Worm (Caenorhabditis elegans) whole organism, L1 larva: ENCODE measurements around the gene tra-1.

ENCODE experiments used
- F16B12.6 ChIP-seq: fragments of 150-350 bp; optimal IDR thresholded peaks from 2 replicates; lab custom pipeline; 2014; ENCODE audit warnings: missing biosample characterization, missing genetic modification characterization
- aha-1 ChIP-seq: fragments of 150-350 bp; optimal IDR thresholded peaks from 2 replicates; lab custom pipeline; 2014; ENCODE audit warnings: missing biosample characterization, missing genetic modification characterization
- ama-1 ChIP-seq: fragments of 150-350 bp; optimal IDR thresholded peaks from 2 replicates; lab custom pipeline; 2014
- ceh-63 ChIP-seq: fragments of 200-800 bp; sonication (Bioruptor generic); optimal IDR thresholded peaks from 2 replicates; lab custom pipeline; 2018; ENCODE audit warnings: mild to moderate bottlenecking, missing genetic modification characterization, missing compliant biosample characterization
- ceh-82 ChIP-seq, 3 experiments: fragments of 150-350 bp in 1 of 3; sonication (generic microtip) in 2 of 3; optimal IDR thresholded peaks; 2 replicates each; lab custom pipeline; 2014 to 2017; ENCODE audit warnings: missing biosample characterization in 3 of 3, missing genetic modification characterization in 3 of 3
- ceh-90 ChIP-seq: sonication (generic microtip); optimal IDR thresholded peaks from 2 replicates; lab custom pipeline; 2016; ENCODE audit warnings: missing genetic modification characterization, missing compliant biosample characterization
- dsc-1 ChIP-seq: sonication (generic microtip); optimal IDR thresholded peaks from 2 replicates; lab custom pipeline; 2016; ENCODE audit warnings: mild to moderate bottlenecking, missing genetic modification characterization, missing compliant biosample characterization
- efl-1 ChIP-seq, 4 experiments: fragments of 150-350 bp; optimal IDR thresholded peaks in 3 of 4; peaks in 1 of 4; 1 replicate in 1 of 4; 2 replicates in 3 of 4; lab custom pipeline; 2014; ENCODE audit warnings: missing biosample characterization in 2 of 4, missing genetic modification characterization in 2 of 4, missing genetic modification reagents in 2 of 4
- egl-13 ChIP-seq: sonication (generic microtip); optimal IDR thresholded peaks from 2 replicates; lab custom pipeline; 2016; ENCODE audit warnings: missing genotype, missing genetic modification reagents, missing genetic modification characterization, missing compliant biosample characterization
- egl-27 ChIP-seq, 2 experiments: fragments of 150-350 bp in 1 of 2; sonication (generic microtip); optimal IDR thresholded peaks; 3 replicates each; lab custom pipeline; 2017 to 2018; ENCODE audit warnings: missing biosample characterization in 2 of 2, missing genetic modification characterization in 2 of 2, missing genetic modification reagents in 2 of 2
- elt-2 ChIP-seq: sonication (generic microtip); optimal IDR thresholded peaks from 2 replicates; lab custom pipeline; 2016; ENCODE audit warnings: missing genetic modification characterization, mild to moderate bottlenecking, inconsistent platforms, missing compliant biosample characterization, missing genetic modification reagents
- ets-5 ChIP-seq: fragments of 200-800 bp; sonication (Bioruptor generic); IDR thresholded peaks from 2 replicates; pipeline ENCODE4 v1.3.6; 2022; ENCODE audit warnings: missing genetic modification characterization, missing compliant biosample characterization
- fkh-10 ChIP-seq: sonication (generic microtip); optimal IDR thresholded peaks from 2 replicates; lab custom pipeline; 2017; ENCODE audit warnings: missing biosample characterization, missing genetic modification reagents, missing genetic modification characterization
- fkh-8 ChIP-seq: sonication (generic microtip); optimal IDR thresholded peaks from 2 replicates; lab custom pipeline; 2016; ENCODE audit warnings: mild to moderate bottlenecking, missing genetic modification characterization, missing compliant biosample characterization
- hlh-4 ChIP-seq: sonication (generic microtip); optimal IDR thresholded peaks from 2 replicates; lab custom pipeline; 2016; ENCODE audit warnings: mild to moderate bottlenecking, missing genetic modification characterization, missing compliant biosample characterization
- hpl-2 ChIP-seq: fragments of 150-350 bp; optimal IDR thresholded peaks from 2 replicates; lab custom pipeline; 2014; ENCODE audit warnings: missing biosample characterization, missing genetic modification reagents, missing genetic modification characterization
- isw-1 ChIP-seq: fragments of 200-800 bp; sonication (Bioruptor generic); IDR thresholded peaks from 2 replicates; pipeline ENCODE4 v1.3.6; 2022; ENCODE audit warnings: missing genetic modification characterization, missing compliant biosample characterization
- jun-1 ChIP-seq: fragments of 150-350 bp; optimal IDR thresholded peaks from 2 replicates; lab custom pipeline; 2014; ENCODE audit warnings: missing biosample characterization, missing genetic modification reagents, missing genetic modification characterization
- lin-14 ChIP-seq: fragments of 200-800 bp; sonication (Bioruptor generic); optimal IDR thresholded peaks from 2 replicates; lab custom pipeline; 2018; ENCODE audit warnings: mild to moderate bottlenecking, missing genetic modification characterization, moderate library complexity, missing compliant biosample characterization
- lin-35 ChIP-seq, 2 experiments: fragments of 150-350 bp; optimal IDR thresholded peaks; 2 replicates each; lab custom pipeline; 2014; ENCODE audit warnings: missing biosample characterization in 2 of 2, missing genetic modification characterization in 2 of 2, missing genetic modification reagents in 2 of 2
- lin-39 ChIP-seq: fragments of 150-350 bp; optimal IDR thresholded peaks from 2 replicates; lab custom pipeline; 2014; ENCODE audit warnings: missing biosample characterization, missing genetic modification reagents, missing genetic modification characterization
- lsy-2 ChIP-seq, 2 experiments: fragments of 150-350 bp; optimal IDR thresholded peaks; 2 replicates each; lab custom pipeline; 2014; ENCODE audit warnings: missing biosample characterization in 2 of 2, missing genetic modification characterization in 2 of 2
- mdl-1 ChIP-seq, 2 experiments: fragments of 150-350 bp; optimal IDR thresholded peaks; 2 replicates each; lab custom pipeline; 2014 to 2017; ENCODE audit warnings: missing biosample characterization in 2 of 2, missing genetic modification characterization in 2 of 2, inconsistent platforms in 1 of 2
- mep-1 ChIP-seq: fragments of 150-350 bp; optimal IDR thresholded peaks from 2 replicates; lab custom pipeline; 2014; ENCODE audit warnings: missing biosample characterization, missing genetic modification characterization
- nhr-19 ChIP-seq: fragments of 200-800 bp; sonication (Bioruptor generic); conservative IDR thresholded peaks from 2 replicates; pipeline ENCODE4 v1.3.6; 2022; ENCODE audit warnings: missing genetic modification characterization, missing compliant biosample characterization
- nhr-20 ChIP-seq: sonication (generic microtip); optimal IDR thresholded peaks from 2 replicates; lab custom pipeline; 2016; ENCODE audit warnings: mild to moderate bottlenecking, missing genetic modification characterization, missing compliant biosample characterization
- nhr-237 ChIP-seq: fragments of 150-350 bp; optimal IDR thresholded peaks from 2 replicates; lab custom pipeline; 2014; ENCODE audit warnings: missing biosample characterization, missing genetic modification characterization
- nhr-47 ChIP-seq: sonication (generic microtip); optimal IDR thresholded peaks from 2 replicates; lab custom pipeline; 2016; ENCODE audit warnings: mild to moderate bottlenecking, missing genetic modification characterization, moderate library complexity, missing compliant biosample characterization
- nhr-71 ChIP-seq: sonication (generic microtip); optimal IDR thresholded peaks from 2 replicates; lab custom pipeline; 2016; ENCODE audit warnings: mild to moderate bottlenecking, missing genetic modification characterization, moderate library complexity, missing compliant biosample characterization
- nhr-77 ChIP-seq: fragments of 150-350 bp; optimal IDR thresholded peaks from 2 replicates; lab custom pipeline; 2014; ENCODE audit warnings: missing biosample characterization, missing genetic modification characterization
- nhr-90 ChIP-seq: sonication (generic microtip); optimal IDR thresholded peaks from 2 replicates; lab custom pipeline; 2016; ENCODE audit warnings: mild to moderate bottlenecking, missing genetic modification characterization, missing compliant biosample characterization; ENCODE audit not compliant: poor library complexity
- pag-3 ChIP-seq: sonication (generic microtip); optimal IDR thresholded peaks from 2 replicates; lab custom pipeline; 2017; ENCODE audit warnings: missing genetic modification characterization, mild to moderate bottlenecking, missing compliant biosample characterization, antibody characterized with exemption, borderline replicate concordance; ENCODE audit not compliant: insufficient read depth
- pax-3 ChIP-seq: fragments of 200-800 bp; sonication (Bioruptor generic); optimal IDR thresholded peaks from 2 replicates; lab custom pipeline; 2018; ENCODE audit warnings: mild to moderate bottlenecking, missing genetic modification characterization, moderate library complexity, missing compliant biosample characterization
- rnt-1 ChIP-seq: sonication (generic microtip); optimal IDR thresholded peaks from 2 replicates; lab custom pipeline; 2016; ENCODE audit warnings: mild to moderate bottlenecking, missing genetic modification characterization, moderate library complexity, missing compliant biosample characterization
- swsn-7 ChIP-seq: sonication (generic microtip); optimal IDR thresholded peaks from 2 replicates; lab custom pipeline; 2016; ENCODE audit warnings: missing genetic modification characterization, missing compliant biosample characterization
- unc-130 ChIP-seq: fragments of 150-350 bp; optimal IDR thresholded peaks from 2 replicates; lab custom pipeline; 2017; ENCODE audit warnings: missing biosample characterization, missing genetic modification characterization, inconsistent platforms
- unc-86 ChIP-seq: sonication (generic microtip); optimal IDR thresholded peaks from 2 replicates; lab custom pipeline; 2016; ENCODE audit warnings: missing genetic modification characterization, missing compliant biosample characterization
- vab-15 ChIP-seq: sonication (generic microtip); optimal IDR thresholded peaks from 2 replicates; lab custom pipeline; 2017; ENCODE audit warnings: missing genotype, mild to moderate bottlenecking, missing genetic modification characterization, missing compliant biosample characterization
- zag-1 ChIP-seq: fragments of 150-350 bp; optimal IDR thresholded peaks from 2 replicates; lab custom pipeline; 2014; ENCODE audit warnings: missing biosample characterization, missing genetic modification characterization
- ztf-11 ChIP-seq, 2 experiments: sonication (generic microtip); optimal IDR thresholded peaks; 2 replicates each; lab custom pipeline; 2016 to 2017; ENCODE audit warnings: missing genetic modification characterization in 2 of 2, missing biosample characterization in 1 of 2, missing compliant biosample characterization in 1 of 2
- ztf-4 ChIP-seq: fragments of 150-350 bp; optimal IDR thresholded peaks from 2 replicates; lab custom pipeline; 2014; ENCODE audit warnings: missing biosample characterization, missing genetic modification characterization

tra-1 gene

DNA sequence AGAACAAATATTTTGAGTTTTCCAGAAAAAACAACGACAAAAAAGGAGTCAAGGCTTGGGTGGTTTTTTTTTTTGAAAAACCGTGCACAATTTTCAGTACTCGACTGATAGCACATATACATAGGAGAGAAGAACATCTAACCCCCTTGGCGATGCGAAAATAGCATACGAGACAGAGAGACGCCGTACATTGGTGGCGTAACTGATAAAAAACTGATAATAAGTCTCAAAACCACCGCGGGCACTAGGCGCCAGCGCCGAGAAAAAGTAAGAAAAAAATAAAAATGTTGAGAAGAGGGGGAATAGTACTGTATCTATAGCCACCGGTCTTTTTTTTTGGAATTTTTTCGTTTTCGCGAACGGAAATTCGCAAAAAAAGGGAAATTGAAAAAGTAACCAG, 552 bp upstream of the tra-1 start:
- peak; percentile 14 for TF ChIP-seq elt-2 (tag; lab: Kevin White, UChicago)
- TF ChIP-seq nhr-77 = no peak
- TF ChIP-seq fkh-8 (tag; lab: Kevin White, UChicago) = no peak

DNA sequence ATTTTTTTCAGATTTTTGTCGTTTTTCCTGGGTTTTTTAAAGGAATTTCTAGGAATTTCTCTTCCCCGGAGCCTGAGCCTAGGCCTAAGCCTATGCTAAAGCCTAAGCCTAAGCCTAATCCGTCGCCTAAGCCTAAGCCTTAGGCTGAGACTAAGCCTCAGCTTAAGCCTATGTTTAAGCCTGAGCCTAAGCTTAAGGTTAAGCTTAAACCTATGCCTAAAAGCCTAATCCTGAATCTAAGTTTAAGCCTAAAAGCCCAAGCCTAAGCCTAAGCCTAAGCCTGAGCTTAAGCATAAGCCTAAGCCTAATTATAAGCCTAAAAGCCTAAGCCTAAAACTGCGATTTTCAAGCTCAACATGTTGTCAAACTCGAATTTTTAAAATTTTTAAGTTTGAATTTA, 878 bp downstream of the tra-1 start:
- TF ChIP-seq nhr-20 (no peak), aha-1 (tag; lab: Kevin White, UChicago) (no peak), unc-130 (tag; lab: Kevin White, UChicago) (no peak), mdl-1 (tag; optimal IDR thresholded peaks at IDR 0.05; lab: Kevin White, UChicago) (no peak), jun-1 (tag; lab: Kevin White, UChicago) (no peak), nhr-47 (no peak), ama-1 (lab: Kevin White, UChicago) (no peak), zag-1 (tag; lab: Kevin White, UChicago) (no peak), nhr-19 (GFP tag; lab: Robert Waterston, UW) (no peak), F16B12.6 (tag; lab: Kevin White, UChicago) (no peak), nhr-237 (tag; lab: Kevin White, UChicago) (no peak), ceh-90 (no peak), hpl-2 (GFP tag; lab: Kevin White, UChicago) (no peak), lin-39 (no peak), pag-3 (no peak), ztf-4 (no peak), pax-3 (tag; lab: Kevin White, UChicago) (no peak), elt-2 (tag; lab: Kevin White, UChicago) (no peak)
- TF ChIP-seq, all 84 proteins: peak for 0

DNA sequence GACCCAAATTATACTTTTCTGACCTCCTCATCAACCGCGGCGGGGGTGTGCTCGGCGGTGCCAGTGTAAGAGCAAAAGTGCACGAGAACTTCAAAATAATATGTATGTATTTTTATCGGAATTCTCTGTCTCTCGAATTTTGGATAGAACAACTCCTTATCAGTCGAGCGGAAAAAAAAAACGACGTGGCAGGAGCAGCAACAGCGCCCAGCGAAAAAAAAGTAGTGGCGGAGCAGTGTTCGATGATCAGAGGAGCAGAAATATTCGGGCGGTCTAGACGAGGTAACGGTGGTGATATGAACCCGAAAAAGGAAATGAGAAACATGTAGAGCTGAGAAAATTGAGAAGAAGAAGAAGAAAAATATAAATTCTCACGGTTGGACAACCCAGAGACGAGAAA, 1.8 kb downstream of the tra-1 start:
- no peak for TF ChIP-seq isw-1 (GFP tag; lab: Robert Waterston, UW)
- TF ChIP-seq vab-15 = no peak
- no peak for TF ChIP-seq ztf-11 (tag; optimal IDR thresholded peaks at IDR 0.05; lab: Kevin White, UChicago)
- no peak for TF ChIP-seq lin-35 (GFP tag; optimal IDR thresholded peaks at IDR 0.05; lab: Kevin White, UChicago)
- TF ChIP-seq ama-1 (lab: Kevin White, UChicago) = no peak
- no peak for TF ChIP-seq hlh-4 (tag; lab: Kevin White, UChicago)

DNA sequence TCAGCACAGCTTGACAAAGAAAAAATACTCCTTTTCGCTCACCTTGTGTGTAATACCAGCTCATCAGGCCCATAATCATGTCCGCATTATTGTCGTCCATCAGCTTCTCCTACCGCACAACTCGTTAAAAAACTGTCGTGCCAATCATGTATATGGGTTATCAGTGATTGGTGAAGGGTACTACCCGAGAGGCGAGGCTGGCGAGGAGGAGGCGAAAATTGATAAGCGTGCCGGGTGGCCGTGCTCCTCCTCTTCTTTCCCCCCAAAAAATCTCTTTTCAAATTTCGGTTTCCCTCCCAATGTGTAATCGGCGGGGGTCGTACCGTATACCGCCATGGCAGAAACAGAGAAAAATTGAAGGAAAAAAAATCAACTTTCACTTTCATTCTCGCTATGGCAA, 6.9 kb downstream of the tra-1 start:
- no peak for TF ChIP-seq nhr-71 (tag; lab: Kevin White, UChicago)

DNA sequence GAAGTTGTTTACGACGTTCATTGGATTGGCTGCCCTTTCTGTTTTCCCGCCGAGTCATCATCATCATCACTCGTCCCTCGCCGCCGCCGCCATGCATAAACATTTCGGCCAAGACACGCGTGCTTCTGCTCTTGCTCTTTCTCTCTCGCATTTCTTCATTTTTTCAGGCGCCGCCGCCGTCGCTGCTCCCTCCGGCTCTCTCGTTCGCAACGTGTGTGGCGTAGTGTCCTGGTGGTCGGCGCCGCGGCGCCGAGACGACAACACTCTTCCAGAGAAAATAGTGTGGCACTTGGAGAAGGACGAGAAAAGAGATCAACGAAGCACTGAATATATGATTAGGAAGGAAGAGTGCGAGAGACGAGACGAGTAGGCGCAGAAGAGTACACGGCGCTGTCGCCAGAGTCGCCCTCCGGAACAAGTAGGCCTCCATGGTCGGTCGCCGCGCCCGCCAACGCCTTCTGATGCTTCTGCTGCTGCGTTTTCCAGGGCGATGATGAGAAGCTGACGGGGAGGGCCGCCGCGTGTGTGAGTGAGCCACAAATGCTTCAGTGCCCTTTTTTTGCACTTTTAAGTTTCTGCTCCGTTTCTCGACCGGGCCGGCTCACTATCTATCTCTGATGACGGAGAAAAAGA, 9.4 kb downstream of the tra-1 start:
- TF ChIP-seq swsn-7 (tag; lab: Kevin White, UChicago) (peak; percentile 26), mep-1 (tag; lab: Kevin White, UChicago) (peak; percentile 10), ets-5 (GFP tag; lab: Robert Waterston, UW) (no peak), nhr-90 (no peak), pag-3 (no peak), nhr-47 (peak; percentile 48), lin-14 (GFP tag; lab: Kevin White, UChicago) (peak; percentile 94), egl-13 (tag; lab: Kevin White, UChicago) (peak; percentile 24), ceh-63 (GFP tag; lab: Kevin White, UChicago) (no peak), fkh-10 (GFP tag; lab: Kevin White, UChicago) (peak; percentile 88), rnt-1 (tag; lab: Kevin White, UChicago) (peak; percentile 4), ceh-82 (tag; optimal IDR thresholded peaks at IDR 0.05; lab: Kevin White, UChicago) (peak in 1 of 3 experiments; percentile 44), lsy-2 (tag; optimal IDR thresholded peaks at IDR 0.05; lab: Kevin White, UChicago) (peak in 1 of 2 experiments; percentile 5), fkh-8 (tag; lab: Kevin White, UChicago) (peak; percentile 50), efl-1 (optimal IDR thresholded peaks at IDR 0.05; lab: Kevin White, UChicago) (peak in 1 of 2 experiments; percentile 0), efl-1 (GFP tag; optimal IDR thresholded peaks at IDR 0.05 in 1 of 2; lab: Kevin White, UChicago) (no peak), egl-27 (tag; optimal IDR thresholded peaks at IDR 0.05; lab: Kevin White, UChicago) (no peak), nhr-20 (no peak), unc-86 (tag; lab: Kevin White, UChicago) (peak; percentile 48), dsc-1 (tag; lab: Kevin White, UChicago) (peak; percentile 19), nhr-71 (tag; lab: Kevin White, UChicago) (peak; percentile 39)
